Worm (Caenorhabditis elegans) whole organism, L2 larva: ENCODE data around the gene atln-1.

Experiments
- C34F6.9 ChIP-seq: fragments of 150-350 bp; optimal IDR thresholded peaks from 2 replicates; lab custom pipeline; 2014; ENCODE audit warnings: missing biosample characterization, missing genetic modification characterization
- R02D3.7 ChIP-seq: fragments of 150-350 bp; optimal IDR thresholded peaks from 2 replicates; lab custom pipeline; 2014; ENCODE audit warnings: missing biosample characterization, missing genetic modification characterization
- Y55F3AM.14 ChIP-seq: fragments of 200-800 bp; sonication (Bioruptor generic); optimal IDR thresholded peaks from 2 replicates; lab custom pipeline; 2018; ENCODE audit warnings: mild to moderate bottlenecking, missing genetic modification characterization, missing compliant biosample characterization
- alr-1 ChIP-seq: fragments of 150-350 bp; optimal IDR thresholded peaks from 2 replicates; lab custom pipeline; 2014; ENCODE audit warnings: missing biosample characterization, missing genetic modification characterization
- blmp-1 ChIP-seq: sonication (generic microtip); optimal IDR thresholded peaks from 2 replicates; lab custom pipeline; 2017; ENCODE audit warnings: missing genetic modification characterization, mild to moderate bottlenecking, missing compliant biosample characterization, antibody characterized with exemption, moderate library complexity; ENCODE audit not compliant: insufficient read depth
- crh-2 ChIP-seq: sonication (generic microtip); optimal IDR thresholded peaks from 2 replicates; lab custom pipeline; 2017; ENCODE audit warnings: missing biosample characterization, missing genetic modification characterization
- elt-1 ChIP-seq: fragments of 150-350 bp; optimal IDR thresholded peaks from 2 replicates; lab custom pipeline; 2014; ENCODE audit warnings: missing biosample characterization, missing genetic modification characterization
- elt-3 ChIP-seq: sonication (generic microtip); optimal IDR thresholded peaks from 2 replicates; lab custom pipeline; 2017; ENCODE audit warnings: missing biosample characterization, missing genetic modification characterization
- fos-1 ChIP-seq: fragments of 150-350 bp; optimal IDR thresholded peaks from 2 replicates; lab custom pipeline; 2014; ENCODE audit warnings: missing biosample characterization, missing genetic modification characterization
- lin-11 ChIP-seq: fragments of 150-350 bp; sonication (generic microtip); optimal IDR thresholded peaks from 2 replicates; lab custom pipeline; 2014; ENCODE audit warnings: missing biosample characterization, missing genetic modification characterization, inconsistent platforms, mixed read lengths
- lin-39 ChIP-seq: fragments of 150-350 bp; optimal IDR thresholded peaks from 2 replicates; lab custom pipeline; 2014; ENCODE audit warnings: missing biosample characterization, missing genetic modification reagents, missing genetic modification characterization
- mbf-1 ChIP-seq: sonication (generic microtip); optimal IDR thresholded peaks from 2 replicates; lab custom pipeline; 2017; ENCODE audit warnings: missing biosample characterization, missing genetic modification characterization
- mdl-1 ChIP-seq, 2 experiments: fragments of 150-350 bp in 1 of 2; sonication (generic microtip) in 1 of 2; optimal IDR thresholded peaks; 2 replicates each; lab custom pipeline; 2017; ENCODE audit warnings: missing biosample characterization in 2 of 2, missing genetic modification characterization in 2 of 2
- nhr-11 ChIP-seq: fragments of 150-350 bp; optimal IDR thresholded peaks from 2 replicates; lab custom pipeline; 2014; ENCODE audit warnings: missing biosample characterization, missing genetic modification characterization
- nhr-12 ChIP-seq: fragments of 150-350 bp; optimal IDR thresholded peaks from 2 replicates; lab custom pipeline; 2014; ENCODE audit warnings: missing biosample characterization, missing genetic modification characterization
- nhr-23 ChIP-seq: fragments of 150-350 bp; optimal IDR thresholded peaks from 2 replicates; lab custom pipeline; 2014; ENCODE audit warnings: missing biosample characterization, missing genetic modification reagents, missing genetic modification characterization
- nhr-237 ChIP-seq: fragments of 150-350 bp; optimal IDR thresholded peaks from 2 replicates; lab custom pipeline; 2014; ENCODE audit warnings: missing biosample characterization, missing genetic modification characterization
- nhr-25 ChIP-seq: fragments of 150-350 bp; sonication (generic microtip); optimal IDR thresholded peaks from 3 replicates; lab custom pipeline; 2014; ENCODE audit warnings: missing biosample characterization, missing genetic modification characterization
- nhr-6 ChIP-seq: fragments of 150-350 bp; optimal IDR thresholded peaks from 2 replicates; lab custom pipeline; 2014; ENCODE audit warnings: missing biosample characterization, missing genetic modification characterization
- nhr-77 ChIP-seq: fragments of 150-350 bp; optimal IDR thresholded peaks from 2 replicates; lab custom pipeline; 2014; ENCODE audit warnings: missing biosample characterization, missing genetic modification characterization
- peb-1 ChIP-seq: fragments of 150-350 bp; optimal IDR thresholded peaks from 2 replicates; lab custom pipeline; 2014; ENCODE audit warnings: missing biosample characterization, missing genetic modification characterization
- sem-4 ChIP-seq: fragments of 150-350 bp; optimal IDR thresholded peaks from 2 replicates; lab custom pipeline; 2014; ENCODE audit warnings: missing biosample characterization, missing genetic modification reagents, missing genetic modification characterization
- skn-1 ChIP-seq: sonication (generic microtip); optimal IDR thresholded peaks from 2 replicates; lab custom pipeline; 2017; ENCODE audit warnings: missing biosample characterization, missing genetic modification characterization
- sma-3 ChIP-seq: sonication (generic microtip); optimal IDR thresholded peaks from 2 replicates; lab custom pipeline; 2016; ENCODE audit warnings: missing genetic modification reagents, missing genetic modification characterization, missing compliant biosample characterization
- sma-9 ChIP-seq, 2 experiments: fragments of 150-350 bp in 1 of 2; sonication (generic microtip) in 1 of 2; optimal IDR thresholded peaks; 2 replicates each; lab custom pipeline; 2014 to 2016; ENCODE audit warnings: missing genetic modification characterization in 2 of 2, mild to moderate bottlenecking in 1 of 2, missing biosample characterization in 1 of 2, missing compliant biosample characterization in 1 of 2, missing genetic modification reagents in 1 of 2, moderate library complexity in 1 of 2
- snpc-4 ChIP-seq: fragments of 150-350 bp; optimal IDR thresholded peaks from 2 replicates; lab custom pipeline; 2014; ENCODE audit warnings: missing biosample characterization, missing genetic modification characterization
- unc-55 ChIP-seq: fragments of 150-350 bp; sonication (generic microtip); optimal IDR thresholded peaks from 3 replicates; lab custom pipeline; 2014; ENCODE audit warnings: missing biosample characterization, missing genetic modification reagents, missing genetic modification characterization
- zag-1 ChIP-seq: fragments of 150-350 bp; optimal IDR thresholded peaks from 2 replicates; lab custom pipeline; 2014; ENCODE audit warnings: missing biosample characterization, missing genetic modification characterization
- ztf-1 ChIP-seq: fragments of 200-800 bp; sonication (Bioruptor generic); conservative IDR thresholded peaks from 2 replicates; pipeline ENCODE4 v1.3.6; 2022; ENCODE audit warnings: missing genetic modification characterization, missing compliant biosample characterization
- ztf-4 ChIP-seq: fragments of 150-350 bp; optimal IDR thresholded peaks from 2 replicates; lab custom pipeline; 2014; ENCODE audit warnings: missing biosample characterization, missing genetic modification characterization

atln-1 gene

DNA sequence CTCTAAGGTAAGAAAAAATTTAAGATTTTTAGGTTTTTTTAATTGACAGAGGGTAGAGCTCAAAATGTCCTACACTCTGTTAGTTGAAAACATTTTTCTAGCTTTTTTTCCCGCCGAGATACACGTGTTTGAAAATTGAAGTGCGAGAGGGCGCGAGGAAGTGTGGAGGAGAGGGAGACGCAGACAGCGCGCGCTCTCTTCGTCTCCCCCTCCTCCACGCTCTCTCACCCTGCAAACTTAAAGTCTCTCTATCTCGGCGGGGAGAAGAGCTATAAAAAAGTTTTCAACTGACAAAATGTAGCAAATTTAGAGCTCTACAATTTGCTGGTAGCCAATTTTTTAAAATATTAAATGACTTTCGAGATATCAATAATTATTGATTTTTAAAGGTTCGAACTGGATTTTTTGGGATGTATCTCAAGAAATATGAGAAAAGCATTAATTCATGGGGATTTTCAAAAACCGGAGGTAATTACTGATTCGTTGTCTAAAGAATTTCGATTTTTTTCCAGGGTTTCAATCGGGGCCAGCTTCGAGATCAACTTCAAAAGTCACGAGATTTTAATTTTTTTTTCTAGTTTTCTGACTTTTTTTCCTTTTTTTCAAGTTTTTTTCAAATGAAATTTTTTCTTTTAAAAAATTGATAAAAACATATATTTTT is 23.3 kb upstream of the atln-1 start:
- TF ChIP-seq nhr-25 (peak; percentile 67), mbf-1 (tag; lab: Kevin White, UChicago) (no peak), snpc-4 (tag; lab: Kevin White, UChicago) (no peak), Y55F3AM.14 (GFP tag; lab: Kevin White, UChicago) (peak; percentile 40)

DNA sequence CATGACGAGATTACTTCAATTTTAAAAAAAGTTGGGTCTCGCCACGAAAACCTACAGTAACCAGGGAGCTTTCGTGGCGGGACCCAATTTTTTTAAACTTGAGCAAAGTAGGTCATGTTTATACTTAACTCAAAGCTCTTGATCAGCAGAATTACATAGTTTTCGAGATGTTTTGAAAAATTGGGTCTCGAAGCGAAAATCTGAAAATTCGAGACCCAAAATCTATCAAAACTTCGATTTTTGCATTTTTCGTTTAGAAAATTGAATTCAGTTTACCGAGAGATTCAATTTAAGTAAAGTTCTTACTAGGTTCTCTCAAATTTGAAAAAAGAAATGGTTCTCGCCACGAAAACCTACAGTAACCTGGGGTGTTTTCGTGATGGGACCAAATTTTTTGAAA is 18.4 kb upstream of the atln-1 start:
- no peak for TF ChIP-seq lin-11 (tag; lab: Kevin White, UChicago)
- TF ChIP-seq peb-1 (tag; lab: Kevin White, UChicago), result no peak
- no peak for TF ChIP-seq lin-39 (tag; lab: Kevin White, UChicago)
- no peak for TF ChIP-seq alr-1
- no peak for TF ChIP-seq mbf-1 (tag; lab: Kevin White, UChicago)
- no peak for TF ChIP-seq nhr-23
- no peak for TF ChIP-seq blmp-1 (tag; lab: Kevin White, UChicago)
- TF ChIP-seq skn-1 (tag; lab: Kevin White, UChicago), result no peak
- TF ChIP-seq unc-55 (GFP tag; lab: Kevin White, UChicago), result no peak
- TF ChIP-seq sma-9 (GFP tag; optimal IDR thresholded peaks at IDR 0.05; lab: Kevin White, UChicago), result no peak
- no peak for TF ChIP-seq sma-9 (tag; optimal IDR thresholded peaks at IDR 0.05; lab: Kevin White, UChicago)
- TF ChIP-seq sem-4 (tag; lab: Kevin White, UChicago), result no peak
- TF ChIP-seq snpc-4 (tag; lab: Kevin White, UChicago), result no peak
- TF ChIP-seq ztf-1, result no peak
- TF ChIP-seq C34F6.9 (tag; lab: Kevin White, UChicago), result no peak
- TF ChIP-seq, all 48 proteins: peak for 0

DNA sequence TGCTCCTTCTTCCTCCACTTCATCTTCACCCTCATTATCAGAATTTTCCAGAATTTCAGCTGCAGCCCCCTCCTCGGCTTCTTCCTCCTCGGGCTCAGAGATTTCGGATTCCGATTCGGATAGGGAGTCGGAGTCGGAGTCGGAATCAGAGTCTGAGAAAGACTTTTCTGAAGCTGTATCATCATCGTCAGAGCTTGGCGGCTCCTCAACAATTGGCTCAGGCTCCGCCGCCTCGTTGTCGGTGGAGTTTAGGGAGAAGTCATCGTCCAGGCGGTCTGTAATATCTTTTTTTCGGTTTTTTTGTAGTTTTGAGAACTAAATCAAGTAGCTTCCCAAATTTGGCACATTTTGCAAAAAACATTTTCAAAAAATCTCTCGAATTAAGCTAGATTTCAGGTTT is 17.7 kb upstream of the atln-1 start:
- TF ChIP-seq nhr-12 (no peak), mdl-1 (tag; optimal IDR thresholded peaks at IDR 0.05; lab: Kevin White, UChicago) (no peak), nhr-25 (no peak), nhr-77 (tag; lab: Kevin White, UChicago) (no peak), nhr-237 (tag; lab: Kevin White, UChicago) (no peak), elt-3 (tag; lab: Kevin White, UChicago) (no peak), snpc-4 (tag; lab: Kevin White, UChicago) (no peak), ztf-4 (tag; lab: Kevin White, UChicago) (no peak), zag-1 (tag; lab: Kevin White, UChicago) (no peak), R02D3.7 (no peak), nhr-11 (tag; lab: Kevin White, UChicago) (no peak), Y55F3AM.14 (GFP tag; lab: Kevin White, UChicago) (no peak), crh-2 (tag; lab: Kevin White, UChicago) (no peak), elt-1 (tag; lab: Kevin White, UChicago) (no peak), lin-11 (tag; lab: Kevin White, UChicago) (no peak), skn-1 (tag; lab: Kevin White, UChicago) (no peak), sem-4 (tag; lab: Kevin White, UChicago) (no peak), nhr-6 (tag; lab: Kevin White, UChicago) (no peak)
- TF ChIP-seq, all 48 proteins: peak for 0

ce11 chrIV:2771692-2772091 is 16.8 kb upstream of the atln-1 start, which contains the start of gene Y54G2A.11:
Gene Y54G2A.11 (minus strand): TSS chrIV:2771792.
- TF ChIP-seq zag-1 (tag; lab: Kevin White, UChicago), result no peak
- no peak for TF ChIP-seq mdl-1 (tag; optimal IDR thresholded peaks at IDR 0.05; lab: Kevin White, UChicago)
- no peak for TF ChIP-seq fos-1 (tag; lab: Kevin White, UChicago)
- no peak for TF ChIP-seq nhr-6 (tag; lab: Kevin White, UChicago)

ce11 chrIV:2772209-2772851 is 16.2 kb upstream of the atln-1 start:
- TF ChIP-seq Y55F3AM.14 (GFP tag; lab: Kevin White, UChicago) (peak; percentile 74), nhr-25 (peak; percentile 56), blmp-1 (tag; lab: Kevin White, UChicago) (peak; percentile 47), skn-1 (tag; lab: Kevin White, UChicago) (no peak), sma-3 (GFP tag; lab: Kevin White, UChicago) (no peak)
